Fruit fly (Drosophila melanogaster): ENCODE data around the gene Pss.

dm6 chr3L:20556371-20556770 lies 30.4 kb upstream of the Pss start:
- no peak for TF ChIP-seq psq (optimal IDR thresholded peaks at IDR 0.05)
- no peak for TF ChIP-seq EcR (GFP tag; optimal IDR thresholded peaks at IDR 0.05)

All from whole organism.